Worm (Caenorhabditis elegans): ENCODE data around the gene T07F12.2.

- TF ChIP-seq fos-1 (tag; optimal IDR thresholded peaks at IDR 0.05) (no peak), unc-39 (tag; optimal IDR thresholded peaks at IDR 0.05) (no peak), zag-1 (tag; optimal IDR thresholded peaks at IDR 0.05) (no peak), ZK546.5 (tag; optimal IDR thresholded peaks at IDR 0.05) (no peak), nhr-11 (tag; optimal IDR thresholded peaks at IDR 0.05) (no peak), ztf-11 (tag; optimal IDR thresholded peaks at IDR 0.05) (no peak), ceh-82 (tag; optimal IDR thresholded peaks at IDR 0.05) (no peak), nhr-43 (tag; optimal IDR thresholded peaks at IDR 0.05; ENCODE audit: poor library complexity, severe bottlenecking) (no peak), egl-27 (tag; optimal IDR thresholded peaks at IDR 0.05) (no peak), jun-1 (tag; optimal IDR thresholded peaks at IDR 0.05) (no peak), R02D3.7 (tag; optimal IDR thresholded peaks at IDR 0.05) (no peak), nhr-67 (tag; optimal IDR thresholded peaks at IDR 0.05) (no peak), fkh-2 (tag; optimal IDR thresholded peaks at IDR 0.05) (no peak), snpc-4 (tag; optimal IDR thresholded peaks at IDR 0.05) (no peak)
Measured at ce11 chrX:4929657-4930056, 39.6 kb downstream of the T07F12.2 start, which contains the start of gene mct-4.
